Fruit fly (Drosophila melanogaster) whole organism, embryonic: Measurements from ENCODE around the gene CG31775.

Experiments used
- Adf1 ChIP-seq: fragments of 200-800 bp; sonication (Bioruptor generic); IDR thresholded peaks from 2 replicates; pipeline ENCODE4 v1.3.6; 2022; ENCODE audit warnings: missing biosample characterization, missing genetic modification characterization
- Bgb ChIP-seq: fragments of 200-800 bp; sonication (Bioruptor generic); IDR thresholded peaks from 2 replicates; pipeline ENCODE4 v1.3.6; 2022; ENCODE audit warnings: missing biosample characterization, missing genetic modification characterization; ENCODE audit not compliant: partially characterized antibody
- CG10209 ChIP-seq: fragments of 200-800 bp; sonication (Bioruptor generic); optimal IDR thresholded peaks from 3 replicates; lab custom pipeline; 2017; ENCODE audit warnings: missing biosample characterization, mild to moderate bottlenecking, missing genetic modification characterization, missing genetic modification reagents
- CG10543 ChIP-seq: fragments of 200-800 bp; sonication (Bioruptor generic); optimal IDR thresholded peaks from 3 replicates; lab custom pipeline; 2017; ENCODE audit warnings: missing biosample characterization, mild to moderate bottlenecking, missing genetic modification characterization, moderate library complexity
- CG11504 ChIP-seq: fragments of 200-800 bp; sonication (Bioruptor generic); optimal IDR thresholded peaks from 3 replicates; lab custom pipeline; 2019; ENCODE audit warnings: missing biosample characterization, mild to moderate bottlenecking, missing genetic modification characterization, moderate library complexity
- CG13424 ChIP-seq: fragments of 200-800 bp; sonication (Bioruptor generic); optimal IDR thresholded peaks from 2 replicates; lab custom pipeline; 2019; ENCODE audit warnings: missing biosample characterization, mild to moderate bottlenecking, missing genetic modification characterization, moderate library complexity
- CG13775 ChIP-seq: fragments of 200-800 bp; sonication (Bioruptor generic); optimal IDR thresholded peaks from 3 replicates; lab custom pipeline; 2017; ENCODE audit warnings: missing biosample characterization, mild to moderate bottlenecking, missing genetic modification characterization
- CG14667 ChIP-seq: fragments of 200-800 bp; sonication (Bioruptor generic); IDR thresholded peaks from 2 replicates; pipeline ENCODE4 v1.3.6; 2022; ENCODE audit warnings: missing biosample characterization, missing genetic modification characterization
- CG1603 ChIP-seq: fragments of 200-800 bp; sonication (Bioruptor generic); optimal IDR thresholded peaks from 2 replicates; lab custom pipeline; 2019; ENCODE audit warnings: missing biosample characterization, mild to moderate bottlenecking, missing genetic modification characterization, moderate library complexity
- CG16779 ChIP-seq: fragments of 200-800 bp; sonication (Bioruptor generic); IDR thresholded peaks from 2 replicates; pipeline ENCODE4 v1.3.6; 2022; ENCODE audit warnings: missing biosample characterization, missing genetic modification characterization
- CG3838 ChIP-seq: fragments of 200-800 bp; sonication (Bioruptor generic); optimal IDR thresholded peaks from 3 replicates; lab custom pipeline; 2016; ENCODE audit warnings: missing biosample characterization, missing genetic modification characterization
- CG4360 ChIP-seq: fragments of 200-800 bp; sonication (Bioruptor generic); IDR thresholded peaks from 2 replicates; pipeline ENCODE4 v1.3.6; 2022; ENCODE audit warnings: missing biosample characterization, missing genetic modification characterization
- CG6683 ChIP-seq: fragments of 200-800 bp; sonication (Bioruptor generic); optimal IDR thresholded peaks from 2 replicates; lab custom pipeline; 2017; ENCODE audit warnings: missing biosample characterization, mild to moderate bottlenecking, missing genetic modification characterization, missing genetic modification reagents
- CG6689 ChIP-seq: fragments of 200-800 bp; sonication (Bioruptor generic); IDR thresholded peaks from 2 replicates; pipeline ENCODE4 v1.3.6; 2022; ENCODE audit warnings: missing biosample characterization, missing genetic modification characterization
- CG7963 ChIP-seq: fragments of 200-800 bp; sonication (Bioruptor generic); IDR thresholded peaks from 3 replicates; pipeline ENCODE4 v1.3.6; 2022; ENCODE audit warnings: missing biosample characterization, missing genetic modification characterization; ENCODE audit not compliant: partially characterized antibody
- CG8359 ChIP-seq: fragments of 200-800 bp; sonication (Bioruptor generic); optimal IDR thresholded peaks from 2 replicates; lab custom pipeline; 2017; ENCODE audit warnings: missing biosample characterization, mild to moderate bottlenecking, missing genetic modification characterization, borderline replicate concordance
- CG8944 ChIP-seq: fragments of 200-800 bp; sonication (Bioruptor generic); optimal IDR thresholded peaks from 3 replicates; lab custom pipeline; 2016; ENCODE audit warnings: missing biosample characterization, missing genetic modification characterization
- CHES-1-like ChIP-seq: fragments of 200-800 bp; sonication (Bioruptor generic); optimal IDR thresholded peaks from 2 replicates; lab custom pipeline; 2016; ENCODE audit warnings: missing biosample characterization, missing genetic modification characterization
- Dfd ChIP-seq, 2 experiments: fragments of >200 bp; optimal IDR thresholded peaks; 2 replicates each; lab custom pipeline; 2017; ENCODE audit warnings: missing biosample characterization in 2 of 2, missing genetic modification characterization in 2 of 2
- Fer2 ChIP-seq: fragments of 200-800 bp; sonication (Bioruptor generic); optimal IDR thresholded peaks from 2 replicates; lab custom pipeline; 2018; ENCODE audit warnings: missing biosample characterization, mild to moderate bottlenecking, missing genetic modification characterization, moderate library complexity
- Fer3 ChIP-seq: fragments of 200-800 bp; sonication (Bioruptor generic); optimal IDR thresholded peaks from 2 replicates; lab custom pipeline; 2018; ENCODE audit warnings: missing biosample characterization, mild to moderate bottlenecking, missing genetic modification characterization, moderate library complexity
- H2.0 ChIP-seq: fragments of 200-800 bp; sonication (Bioruptor generic); IDR thresholded peaks from 2 replicates; pipeline ENCODE4 v1.3.6; 2022; ENCODE audit warnings: missing biosample characterization, missing genetic modification characterization
- HmgZ ChIP-seq: fragments of 200-800 bp; sonication (Bioruptor generic); optimal IDR thresholded peaks from 2 replicates; lab custom pipeline; 2018; ENCODE audit warnings: missing biosample characterization, mild to moderate bottlenecking, missing genetic modification characterization
- Jarid2 ChIP-seq: fragments of 200-800 bp; sonication (Bioruptor generic); optimal IDR thresholded peaks from 3 replicates; lab custom pipeline; 2017; ENCODE audit warnings: mild to moderate bottlenecking, missing biosample characterization, missing genetic modification reagents, missing genetic modification characterization
- Oli ChIP-seq: fragments of 200-800 bp; sonication (Bioruptor generic); optimal IDR thresholded peaks from 2 replicates; lab custom pipeline; 2018; ENCODE audit warnings: missing biosample characterization, mild to moderate bottlenecking, missing genetic modification characterization, moderate library complexity
- Usf ChIP-seq: fragments of 200-800 bp; sonication (Bioruptor generic); optimal IDR thresholded peaks from 2 replicates; lab custom pipeline; 2017; ENCODE audit warnings: missing genotype, missing biosample characterization, missing genetic modification characterization
- Xbp1 ChIP-seq: fragments of 200-800 bp; sonication (Bioruptor generic); optimal IDR thresholded peaks from 3 replicates; lab custom pipeline; 2016; ENCODE audit warnings: missing biosample characterization, mild to moderate bottlenecking, missing genetic modification characterization
- YL-1 ChIP-seq: fragments of 200-800 bp; sonication (Bioruptor generic); optimal IDR thresholded peaks from 3 replicates; lab custom pipeline; 2017; ENCODE audit warnings: missing biosample characterization, mild to moderate bottlenecking, missing genetic modification characterization
- al ChIP-seq: fragments of 200-800 bp; sonication (Bioruptor generic); IDR thresholded peaks from 2 replicates; pipeline ENCODE4 v1.3.6; 2022; ENCODE audit warnings: missing biosample characterization, missing genetic modification characterization
- caup ChIP-seq: fragments of 200-800 bp; sonication (Bioruptor generic); optimal IDR thresholded peaks from 3 replicates; lab custom pipeline; 2017; ENCODE audit warnings: missing biosample characterization, mild to moderate bottlenecking, missing genetic modification characterization, moderate library complexity; ENCODE audit not compliant: severe bottlenecking
- dpn ChIP-seq, 2 experiments: fragments of 200-800 bp; sonication (Bioruptor generic); optimal IDR thresholded peaks; 3 replicates each; lab custom pipeline; 2016; ENCODE audit warnings: missing biosample characterization in 2 of 2, missing genetic modification characterization in 2 of 2
- ems ChIP-seq: fragments of 200-800 bp; sonication (Bioruptor generic); optimal IDR thresholded peaks from 3 replicates; lab custom pipeline; 2016; ENCODE audit warnings: missing biosample characterization, missing genetic modification characterization
- esg ChIP-seq: fragments of 200-800 bp; sonication (Bioruptor generic); conservative IDR thresholded peaks from 2 replicates; pipeline ENCODE4 v1.3.6; 2022; ENCODE audit warnings: missing biosample characterization, missing genetic modification characterization
- ewg ChIP-seq: fragments of 200-800 bp; sonication (Bioruptor generic); optimal IDR thresholded peaks from 3 replicates; lab custom pipeline; 2017; ENCODE audit warnings: mild to moderate bottlenecking, missing biosample characterization, missing genetic modification reagents, missing genetic modification characterization
- gcm2 ChIP-seq: fragments of 200-800 bp; sonication (Bioruptor generic); optimal IDR thresholded peaks from 2 replicates; lab custom pipeline; 2016; ENCODE audit warnings: missing biosample characterization, missing genetic modification characterization
- grau ChIP-seq: fragments of 200-800 bp; optimal IDR thresholded peaks from 3 replicates; lab custom pipeline; 2019; ENCODE audit warnings: missing biosample characterization, mild to moderate bottlenecking, missing genetic modification characterization, moderate library complexity
- lov ChIP-seq, 2 experiments: fragments of 200-800 bp in 1 of 2; fragments of >200 bp in 1 of 2; sonication (Bioruptor generic) in 1 of 2; IDR thresholded peaks in 1 of 2; optimal IDR thresholded peaks in 1 of 2; 2 replicates in 1 of 2; 3 replicates in 1 of 2; pipeline versions ENCODE4 v1.3.6 to Lab custom; 2017 to 2022; ENCODE audit warnings: missing biosample characterization in 1 of 2, missing genetic modification characterization in 1 of 2
- nmo ChIP-seq: fragments of 200-800 bp; sonication (Bioruptor generic); optimal IDR thresholded peaks from 2 replicates; lab custom pipeline; 2018; ENCODE audit warnings: missing biosample characterization, mild to moderate bottlenecking, missing genetic modification characterization, moderate library complexity
- oc ChIP-seq: fragments of 200-800 bp; sonication (Bioruptor generic); optimal IDR thresholded peaks from 2 replicates; lab custom pipeline; 2018; ENCODE audit warnings: missing biosample characterization, mild to moderate bottlenecking, missing genetic modification characterization, moderate library complexity
- pan ChIP-seq, 4 experiments: fragments of >200 bp in 3 of 4; fragments of 200-800 bp in 1 of 4; sonication (Bioruptor generic) in 1 of 4; optimal IDR thresholded peaks in 3 of 4; IDR thresholded peaks in 1 of 4; 2 replicates each; pipeline versions ENCODE4 v1.3.6 to Lab custom; 2017 to 2022; ENCODE audit warnings: missing biosample characterization in 2 of 4, missing genetic modification characterization in 2 of 4, mixed read lengths in 1 of 4
- prd ChIP-seq, 3 experiments: fragments of >200 bp in 2 of 3; fragments of 200-800 bp in 1 of 3; sonication (Bioruptor generic) in 1 of 3; optimal IDR thresholded peaks in 2 of 3; IDR thresholded peaks in 1 of 3; 2 replicates in 2 of 3; 3 replicates in 1 of 3; pipeline versions ENCODE4 v1.3.6 to Lab custom; 2017 to 2022; ENCODE audit warnings: missing biosample characterization in 1 of 3, missing genetic modification characterization in 1 of 3
- schlank ChIP-seq: fragments of 200-800 bp; sonication (Bioruptor generic); optimal IDR thresholded peaks from 2 replicates; lab custom pipeline; 2018; ENCODE audit warnings: missing biosample characterization, mild to moderate bottlenecking, missing genetic modification characterization
- sd ChIP-seq: fragments of 200-800 bp; sonication (Bioruptor generic); optimal IDR thresholded peaks from 3 replicates; lab custom pipeline; 2018; ENCODE audit warnings: missing biosample characterization, mild to moderate bottlenecking, missing genetic modification characterization, moderate library complexity
- sim ChIP-seq: fragments of 200-800 bp; sonication (Bioruptor generic); IDR thresholded peaks from 2 replicates; pipeline ENCODE4 v1.3.6; 2022; ENCODE audit warnings: missing biosample characterization, missing genetic modification characterization
- slbo ChIP-seq: fragments of 200-800 bp; sonication (Bioruptor generic); IDR thresholded peaks from 2 replicates; pipeline ENCODE4 v1.3.6; 2022; ENCODE audit warnings: missing biosample characterization, missing genetic modification characterization
- twi ChIP-seq: fragments of 200-800 bp; optimal IDR thresholded peaks from 2 replicates; lab custom pipeline; 2019; ENCODE audit warnings: missing biosample characterization, mild to moderate bottlenecking, missing genetic modification characterization, moderate library complexity
- unpg ChIP-seq: fragments of 200-800 bp; sonication (Bioruptor generic); optimal IDR thresholded peaks from 3 replicates; lab custom pipeline; 2018; ENCODE audit warnings: missing biosample characterization, mild to moderate bottlenecking, missing genetic modification characterization, moderate library complexity

The CG31775 gene

dm6 chr2L:14706194-14706593 lies 31.4 kb downstream of the CG31775 start (continued):
- TF ChIP-seq CG7963 (GFP tag; lab: Robert Waterston, UW) (no peak), nmo (GFP tag; lab: Kevin White, UChicago) (peak; percentile 58), schlank (no peak), ems (GFP tag; lab: Kevin White, UChicago) (peak; percentile 65), Usf (GFP tag; lab: Kevin White, UChicago) (no peak), esg (GFP tag; lab: Robert Waterston, UW) (peak; percentile 56), pan (optimal IDR thresholded peaks at IDR 0.05; lab: Kevin White, UChicago) (no peak), pan (GFP tag; optimal IDR thresholded peaks at IDR 0.05 in 1 of 2, IDR thresholded peaks at IDR 0.05 in 1 of 2) (peak in 1 of 2 experiments; percentile 77), caup (peak; percentile 82), HmgZ (peak; percentile 74), oc (peak; percentile 13), Fer2 (peak; percentile 33), CG3838 (GFP tag; lab: Kevin White, UChicago) (no peak), slbo (peak; percentile 73), CG13424 (tag; lab: Kevin White, UChicago) (peak; percentile 46), CG8359 (GFP tag; lab: Kevin White, UChicago) (peak; percentile 61), Dfd (GFP tag; optimal IDR thresholded peaks at IDR 0.05; lab: Kevin White, UChicago) (no peak), al (GFP tag; lab: Robert Waterston, UW) (no peak), CG4360 (GFP tag; lab: Robert Waterston, UW) (peak; percentile 31; the same call in 1 of the 2 replicates), CG10209 (GFP tag; lab: Kevin White, UChicago) (peak; percentile 50), Bgb (peak; percentile 52; the same call in 1 of the 2 replicates), dpn (GFP tag; optimal IDR thresholded peaks at IDR 0.05; lab: Kevin White, UChicago) (peak; percentile 74 to 87), sim (GFP tag; lab: Robert Waterston, UW) (no peak), lov (optimal IDR thresholded peaks at IDR 0.05; lab: Kevin White, UChicago) (no peak), lov (GFP tag; IDR thresholded peaks at IDR 0.05; lab: Robert Waterston, UW) (peak; percentile 73; the same call in 1 of the 3 replicates), Oli (peak; percentile 15), Fer3 (tag; lab: Kevin White, UChicago) (peak; percentile 62), YL-1 (no peak), unpg (GFP tag; lab: Kevin White, UChicago) (peak; percentile 31), H2.0 (GFP tag; lab: Robert Waterston, UW) (peak; percentile 40; the same call in 1 of the 2 replicates), prd (optimal IDR thresholded peaks at IDR 0.05; lab: Kevin White, UChicago) (peak in 1 of 2 experiments; percentile 84), prd (GFP tag; IDR thresholded peaks at IDR 0.05; lab: Robert Waterston, UW) (peak; percentile 84), CG1603 (tag; lab: Kevin White, UChicago) (peak; percentile 51), CG8944 (peak; percentile 45), CG10543 (no peak), CHES-1-like (GFP tag; lab: Kevin White, UChicago) (peak; percentile 51), sd (tag; lab: Kevin White, UChicago) (peak; percentile 47), CG11504 (tag; lab: Kevin White, UChicago) (peak; percentile 71), gcm2 (GFP tag; lab: Kevin White, UChicago) (peak; percentile 28), twi (tag; lab: Kevin White, UChicago) (peak; percentile 48), CG6683 (GFP tag; lab: Kevin White, UChicago) (no peak), CG16779 (peak; percentile 59; the same call in 1 of the 2 replicates), Xbp1 (peak; percentile 92), Adf1 (GFP tag; lab: Robert Waterston, UW) (no peak), Jarid2 (GFP tag; lab: Kevin White, UChicago) (peak; percentile 39), CG6689 (peak; percentile 66), CG13775 (GFP tag; lab: Kevin White, UChicago) (no peak), ewg (GFP tag; lab: Kevin White, UChicago) (peak; percentile 23), grau (tag; lab: Kevin White, UChicago) (peak; percentile 62), CG14667 (GFP tag; lab: Robert Waterston, UW) (peak; percentile 57)
